Worm (Caenorhabditis elegans) whole organism, young adult: ENCODE results near the gene tufm-1.

Experiments
- B0019.2 ChIP-seq: fragments of 200-800 bp; sonication (Bioruptor generic); conservative IDR thresholded peaks from 2 replicates; pipeline ENCODE4 v1.3.6; 2022; ENCODE audit warnings: missing genetic modification reagents, missing genetic modification characterization, missing compliant biosample characterization
- C06A6.2 ChIP-seq: fragments of 200-800 bp; sonication (Bioruptor generic); conservative IDR thresholded peaks from 2 replicates; pipeline ENCODE4 v1.3.6; 2022; ENCODE audit warnings: missing genetic modification characterization, missing compliant biosample characterization
- F33H1.4 ChIP-seq: fragments of 200-800 bp; sonication (Bioruptor generic); IDR thresholded peaks from 2 replicates; pipeline ENCODE4 v1.3.6; 2022; ENCODE audit warnings: missing genetic modification reagents, missing genetic modification characterization, missing compliant biosample characterization
- F49E8.2 ChIP-seq: sonication (generic microtip); optimal IDR thresholded peaks from 3 replicates; lab custom pipeline; 2017; ENCODE audit warnings: missing genetic modification characterization, mild to moderate bottlenecking, missing compliant biosample characterization, antibody characterized with exemption, moderate library complexity; ENCODE audit not compliant: insufficient read depth
- F57C9.4 ChIP-seq: sonication (generic microtip); optimal IDR thresholded peaks from 2 replicates; lab custom pipeline; 2017; ENCODE audit warnings: mild to moderate bottlenecking, missing genetic modification characterization, missing compliant biosample characterization
- Y53F4B.3 ChIP-seq: fragments of 200-800 bp; sonication (Bioruptor generic); IDR thresholded peaks from 2 replicates; pipeline ENCODE4 v1.3.6; 2022; ENCODE audit warnings: missing genetic modification reagents, missing genetic modification characterization, missing compliant biosample characterization
- Y95B8A.8 ChIP-seq: fragments of 200-800 bp; sonication (Bioruptor generic); IDR thresholded peaks from 2 replicates; pipeline ENCODE4 v1.3.6; 2022; ENCODE audit warnings: missing genetic modification reagents, missing genetic modification characterization, missing compliant biosample characterization
- aptf-2 ChIP-seq: fragments of 200-800 bp; sonication (Bioruptor generic); conservative IDR thresholded peaks from 2 replicates; pipeline ENCODE4 v1.3.6; 2022; ENCODE audit warnings: missing genetic modification reagents, missing genetic modification characterization, missing compliant biosample characterization
- attf-5 ChIP-seq: fragments of 200-800 bp; sonication (Bioruptor generic); optimal IDR thresholded peaks from 2 replicates; lab custom pipeline; 2018; ENCODE audit warnings: mild to moderate bottlenecking, missing genetic modification characterization, missing compliant biosample characterization
- bed-1 ChIP-seq: fragments of 200-800 bp; sonication (Bioruptor generic); IDR thresholded peaks from 2 replicates; pipeline ENCODE4 v1.3.6; 2022; ENCODE audit warnings: missing genetic modification reagents, missing genetic modification characterization, missing compliant biosample characterization
- cebp-2 ChIP-seq: fragments of 200-800 bp; sonication (Bioruptor generic); IDR thresholded peaks from 2 replicates; pipeline ENCODE4 v1.3.6; 2022; ENCODE audit warnings: missing genetic modification characterization, missing compliant biosample characterization
- ceh-58 ChIP-seq: fragments of 200-800 bp; sonication (Bioruptor generic); IDR thresholded peaks from 2 replicates; pipeline ENCODE4 v1.3.6; 2022; ENCODE audit warnings: missing genetic modification characterization, missing compliant biosample characterization
- ceh-79 ChIP-seq: sonication (generic microtip); optimal IDR thresholded peaks from 2 replicates; lab custom pipeline; 2017; ENCODE audit warnings: mild to moderate bottlenecking, missing genetic modification characterization, missing compliant biosample characterization
- dox-1 ChIP-seq: fragments of 200-800 bp; sonication (Bioruptor generic); IDR thresholded peaks from 2 replicates; pipeline ENCODE4 v1.3.6; 2022; ENCODE audit warnings: missing genetic modification reagents, missing genetic modification characterization, missing compliant biosample characterization
- dpff-1 ChIP-seq: sonication (generic microtip); optimal IDR thresholded peaks from 2 replicates; lab custom pipeline; 2017; ENCODE audit warnings: mild to moderate bottlenecking, missing genetic modification characterization, missing compliant biosample characterization
- egl-44 ChIP-seq: fragments of 200-800 bp; sonication (Bioruptor generic); IDR thresholded peaks from 2 replicates; pipeline ENCODE4 v1.3.6; 2022; ENCODE audit warnings: missing genetic modification reagents, missing genetic modification characterization, missing compliant biosample characterization
- egrh-3 ChIP-seq: fragments of 200-800 bp; sonication (Bioruptor generic); IDR thresholded peaks from 2 replicates; pipeline ENCODE4 v1.3.6; 2022; ENCODE audit warnings: missing genetic modification reagents, missing genetic modification characterization, missing compliant biosample characterization
- fkh-3 ChIP-seq: sonication (generic microtip); optimal IDR thresholded peaks from 2 replicates; lab custom pipeline; 2016; ENCODE audit warnings: mild to moderate bottlenecking, missing genetic modification characterization, missing compliant biosample characterization
- gei-17 ChIP-seq: fragments of 200-800 bp; sonication (Bioruptor generic); optimal IDR thresholded peaks from 2 replicates; lab custom pipeline; 2018; ENCODE audit warnings: mild to moderate bottlenecking, missing genetic modification characterization, missing compliant biosample characterization
- hlh-26 ChIP-seq: fragments of 200-800 bp; sonication (Bioruptor generic); conservative IDR thresholded peaks from 2 replicates; pipeline ENCODE4 v1.3.6; 2022; ENCODE audit warnings: missing genetic modification reagents, missing genetic modification characterization, missing compliant biosample characterization
- hmg-20 ChIP-seq: fragments of 200-800 bp; sonication (Bioruptor generic); IDR thresholded peaks from 2 replicates; pipeline ENCODE4 v1.3.6; 2022; ENCODE audit warnings: missing genetic modification reagents, missing genetic modification characterization, missing compliant biosample characterization
- hsf-1 ChIP-seq: fragments of 200-800 bp; sonication (Bioruptor generic); IDR thresholded peaks from 2 replicates; pipeline ENCODE4 v1.3.6; 2022; ENCODE audit warnings: missing genetic modification reagents, missing genetic modification characterization, missing compliant biosample characterization
- lin-35 ChIP-seq, 3 experiments: fragments of 150-350 bp in 2 of 3; sonication (generic microtip) in 1 of 3; optimal IDR thresholded peaks; 2 replicates each; lab custom pipeline; 2014 to 2018; ENCODE audit warnings: missing biosample characterization in 3 of 3, missing genetic modification characterization in 3 of 3, missing genetic modification reagents in 3 of 3
- lir-1 ChIP-seq: fragments of 200-800 bp; sonication (Bioruptor generic); conservative IDR thresholded peaks from 2 replicates; pipeline ENCODE4 v1.3.6; 2022; ENCODE audit warnings: missing genetic modification reagents, missing genetic modification characterization, missing compliant biosample characterization
- madf-3 ChIP-seq: fragments of 200-800 bp; sonication (Bioruptor generic); IDR thresholded peaks from 2 replicates; pipeline ENCODE4 v1.3.6; 2022; ENCODE audit warnings: missing genetic modification reagents, missing genetic modification characterization, missing compliant biosample characterization
- madf-8 ChIP-seq: fragments of 200-800 bp; sonication (Bioruptor generic); conservative IDR thresholded peaks from 2 replicates; pipeline ENCODE4 v1.3.6; 2022; ENCODE audit warnings: missing genetic modification reagents, missing genetic modification characterization, missing compliant biosample characterization
- mxl-1 ChIP-seq: sonication (generic microtip); optimal IDR thresholded peaks from 2 replicates; lab custom pipeline; 2016; ENCODE audit warnings: missing genetic modification characterization, missing compliant biosample characterization
- nfya-2 ChIP-seq: fragments of 200-800 bp; sonication (Bioruptor generic); IDR thresholded peaks from 2 replicates; pipeline ENCODE4 v1.3.6; 2022; ENCODE audit warnings: missing genetic modification reagents, missing genetic modification characterization, missing compliant biosample characterization
- nhr-179 ChIP-seq: sonication (generic microtip); optimal IDR thresholded peaks from 2 replicates; lab custom pipeline; 2016; ENCODE audit warnings: mild to moderate bottlenecking, missing genetic modification characterization, missing compliant biosample characterization
- nhr-27 ChIP-seq: fragments of 200-800 bp; sonication (Bioruptor generic); optimal IDR thresholded peaks from 2 replicates; lab custom pipeline; 2018; ENCODE audit warnings: mild to moderate bottlenecking, missing genetic modification characterization, moderate library complexity, missing compliant biosample characterization
- pbrm-1 ChIP-seq: fragments of 200-800 bp; sonication (Bioruptor generic); IDR thresholded peaks from 2 replicates; pipeline ENCODE4 v1.3.6; 2022; ENCODE audit warnings: missing genetic modification reagents, missing genetic modification characterization, missing compliant biosample characterization
- pha-4 ChIP-seq: fragments of 150-350 bp; sonication (generic microtip); optimal IDR thresholded peaks from 2 replicates; lab custom pipeline; 2014; ENCODE audit warnings: missing biosample characterization, missing genetic modification reagents, missing genetic modification characterization
- rec-8 ChIP-seq, 2 experiments: sonication (generic microtip); optimal IDR thresholded peaks; 2 replicates each; lab custom pipeline; 2016; ENCODE audit warnings: mild to moderate bottlenecking in 2 of 2, missing genetic modification characterization in 2 of 2, missing genetic modification reagents in 2 of 2, missing genotype in 2 of 2, missing biosample characterization in 1 of 2, missing compliant biosample characterization in 1 of 2, moderate library complexity in 1 of 2
- rpc-1 ChIP-seq, 2 experiments: fragments of 150-350 bp in 1 of 2; sonication (generic microtip) in 1 of 2; optimal IDR thresholded peaks; 2 replicates each; lab custom pipeline; 2014 to 2018; ENCODE audit warnings: missing biosample characterization in 1 of 2, missing genetic modification characterization in 1 of 2, missing genetic modification reagents in 1 of 2, missing genotype in 1 of 2
- snpc-1.1 ChIP-seq: sonication (generic microtip); optimal IDR thresholded peaks from 2 replicates; lab custom pipeline; 2017; ENCODE audit warnings: missing genetic modification characterization, mild to moderate bottlenecking, missing compliant biosample characterization, antibody characterized with exemption, moderate library complexity, missing genotype, missing genetic modification reagents; ENCODE audit not compliant: insufficient read depth
- snpc-4 ChIP-seq, 5 experiments: fragments of 150-350 bp in 1 of 5; sonication (generic microtip) in 4 of 5; optimal IDR thresholded peaks; 2 replicates each; lab custom pipeline; 2014 to 2018; ENCODE audit warnings: missing genetic modification characterization in 5 of 5, missing biosample characterization in 3 of 5, antibody characterized with exemption in 2 of 5, mild to moderate bottlenecking in 2 of 5, missing compliant biosample characterization in 2 of 5, missing genotype in 2 of 5, moderate library complexity in 2 of 5, missing genetic modification reagents in 1 of 5
- tbp1 ChIP-seq: fragments of 200-800 bp; sonication (Bioruptor generic); optimal IDR thresholded peaks from 2 replicates; lab custom pipeline; 2018; ENCODE audit warnings: mild to moderate bottlenecking, missing genetic modification characterization, missing compliant biosample characterization
- zfh-2 ChIP-seq: fragments of 200-800 bp; sonication (Bioruptor generic); conservative IDR thresholded peaks from 2 replicates; pipeline ENCODE4 v1.3.6; 2022; ENCODE audit warnings: missing genetic modification reagents, missing genetic modification characterization, missing compliant biosample characterization
- ztf-25 ChIP-seq: fragments of 200-800 bp; sonication (Bioruptor generic); IDR thresholded peaks from 2 replicates; pipeline ENCODE4 v1.3.6; 2022; ENCODE audit warnings: missing genetic modification reagents, missing genetic modification characterization, missing compliant biosample characterization
- ztf-3 ChIP-seq: fragments of 200-800 bp; sonication (Bioruptor generic); optimal IDR thresholded peaks from 2 replicates; lab custom pipeline; 2018; ENCODE audit warnings: mild to moderate bottlenecking, missing genetic modification characterization, missing compliant biosample characterization
- ztf-6 ChIP-seq: fragments of 200-800 bp; sonication (Bioruptor generic); IDR thresholded peaks from 2 replicates; pipeline ENCODE4 v1.3.6; 2022; ENCODE audit warnings: missing genetic modification reagents, missing genetic modification characterization, missing compliant biosample characterization

Gene tufm-1

ce11 chrIII:2811410-2811809 lies 3.4 kb downstream of the tufm-1 start (continued):
- peak; percentile 69 for TF ChIP-seq F49E8.2 (tag; lab: Kevin White, UChicago)
- TF ChIP-seq egl-44 (GFP tag; lab: Robert Waterston, UW): no peak
- TF ChIP-seq ztf-25: no peak; the same call in 1 of the 2 replicates
- TF ChIP-seq mxl-1 (tag; lab: Kevin White, UChicago): peak; percentile 18
- no peak for TF ChIP-seq hlh-26
- TF ChIP-seq ztf-6 (GFP tag; lab: Robert Waterston, UW): no peak
- TF ChIP-seq F33H1.4: no peak
- TF ChIP-seq madf-3: no peak
- TF ChIP-seq dpff-1 (tag; lab: Kevin White, UChicago): no peak
- TF ChIP-seq nhr-27 (tag; lab: Kevin White, UChicago): peak; percentile 49
- TF ChIP-seq Y95B8A.8: no peak
- no peak for TF ChIP-seq tbp1 (GFP tag; lab: Kevin White, UChicago)
- peak; percentile 45 for TF ChIP-seq F57C9.4
- TF ChIP-seq ceh-58 (GFP tag; lab: Robert Waterston, UW): 0 out of 2 replicates have a peak, but pooled peaks have one; percentile 63
- no peak for TF ChIP-seq rpc-1 (optimal IDR thresholded peaks at IDR 0.05; lab: Kevin White, UChicago)
- TF ChIP-seq rpc-1 (tag; optimal IDR thresholded peaks at IDR 0.05; lab: Kevin White, UChicago): no peak
- TF ChIP-seq bed-1: no peak
- TF ChIP-seq C06A6.2 (GFP tag; lab: Robert Waterston, UW): no peak
- TF ChIP-seq snpc-4 (GFP tag; optimal IDR thresholded peaks at IDR 0.05; lab: Kevin White, UChicago): no peak
- TF ChIP-seq snpc-4 (tag; optimal IDR thresholded peaks at IDR 0.05; lab: Kevin White, UChicago): peak in 2 of 4 experiments; percentile 27 to 37
- no peak for TF ChIP-seq cebp-2
- no peak for TF ChIP-seq dox-1 (GFP tag; lab: Robert Waterston, UW)
- TF ChIP-seq pbrm-1 (GFP tag; lab: Robert Waterston, UW): peak; percentile 52
- no peak for TF ChIP-seq attf-5 (GFP tag; lab: Kevin White, UChicago)
- TF ChIP-seq lin-35 (GFP tag; optimal IDR thresholded peaks at IDR 0.05; lab: Kevin White, UChicago): peak in 1 of 3 experiments; percentile 27
- TF ChIP-seq hmg-20 (GFP tag; lab: Robert Waterston, UW): no peak
- TF ChIP-seq nfya-2 (GFP tag; lab: Robert Waterston, UW): no peak
- no peak for TF ChIP-seq Y53F4B.3 (GFP tag; lab: Robert Waterston, UW)
- TF ChIP-seq ztf-3: no peak
- no peak for TF ChIP-seq gei-17
- no peak for TF ChIP-seq egrh-3 (GFP tag; lab: Robert Waterston, UW)
- peak in 1 of 2 experiments; percentile 15 for TF ChIP-seq rec-8 (tag; optimal IDR thresholded peaks at IDR 0.05; lab: Kevin White, UChicago)
- no peak for TF ChIP-seq madf-8 (GFP tag; lab: Robert Waterston, UW)
- TF ChIP-seq B0019.2 (GFP tag; lab: Robert Waterston, UW): no peak
- no peak for TF ChIP-seq pha-4 (tag; lab: Kevin White, UChicago)
- TF ChIP-seq lir-1 (GFP tag; lab: Robert Waterston, UW): no peak
- no peak for TF ChIP-seq snpc-1.1 (tag; lab: Kevin White, UChicago)
- TF ChIP-seq aptf-2 (GFP tag; lab: Robert Waterston, UW): no peak
- no peak for TF ChIP-seq nhr-179 (tag; lab: Kevin White, UChicago)
- TF ChIP-seq hsf-1 (GFP tag; lab: Robert Waterston, UW): 0 out of 2 replicates have a peak, but pooled peaks have one; percentile 34
- TF ChIP-seq ceh-79: peak; percentile 85
- TF ChIP-seq fkh-3 (tag; lab: Kevin White, UChicago): peak; percentile 52
- no peak for TF ChIP-seq zfh-2 (GFP tag; lab: Robert Waterston, UW)
- TF ChIP-seq, all 124 proteins: peak for 44
